Fruit fly (Drosophila melanogaster) whole organism, embryonic: Measurements from ENCODE around the gene Taf2.

ENCODE experiments used
- Atf6 ChIP-seq: fragments of 200-800 bp; sonication (Bioruptor generic); IDR thresholded peaks from 2 replicates; pipeline ENCODE4 v1.3.6; 2022; ENCODE audit warnings: missing biosample characterization, missing genetic modification characterization
- CG10366 ChIP-seq: fragments of 200-800 bp; sonication (Bioruptor generic); IDR thresholded peaks from 2 replicates; pipeline ENCODE4 v1.3.6; 2022; ENCODE audit warnings: missing biosample characterization, missing genetic modification characterization
- CG10431 ChIP-seq: fragments of 200-800 bp; sonication (Bioruptor generic); optimal IDR thresholded peaks from 3 replicates; lab custom pipeline; 2018; ENCODE audit warnings: missing biosample characterization, mild to moderate bottlenecking, missing genetic modification characterization
- CG11456 ChIP-seq: fragments of 200-800 bp; sonication (Bioruptor generic); IDR thresholded peaks from 3 replicates; pipeline ENCODE4 v1.3.6; 2022; ENCODE audit warnings: missing biosample characterization, missing genetic modification characterization
- CG12744 ChIP-seq: fragments of 200-800 bp; sonication (Bioruptor generic); optimal IDR thresholded peaks from 2 replicates; lab custom pipeline; 2016; ENCODE audit warnings: missing biosample characterization, missing genetic modification characterization
- CG13123 ChIP-seq: fragments of 200-800 bp; sonication (Bioruptor generic); optimal IDR thresholded peaks from 2 replicates; lab custom pipeline; 2016; ENCODE audit warnings: missing biosample characterization, missing genetic modification characterization
- CG13624 ChIP-seq: fragments of 200-800 bp; sonication (Bioruptor generic); optimal IDR thresholded peaks from 2 replicates; lab custom pipeline; 2016; ENCODE audit warnings: missing biosample characterization, missing genetic modification characterization
- CG14014 ChIP-seq: fragments of 200-800 bp; sonication (Bioruptor generic); IDR thresholded peaks from 2 replicates; pipeline ENCODE4 v1.3.6; 2022; ENCODE audit warnings: missing biosample characterization, missing genetic modification characterization
- CG1602 ChIP-seq: fragments of 200-800 bp; sonication (Bioruptor generic); optimal IDR thresholded peaks from 3 replicates; lab custom pipeline; 2016; ENCODE audit warnings: missing biosample characterization, missing genetic modification characterization
- CG16815 ChIP-seq: fragments of 200-800 bp; sonication (Bioruptor generic); optimal IDR thresholded peaks from 3 replicates; lab custom pipeline; 2017; ENCODE audit warnings: missing biosample characterization, mild to moderate bottlenecking, missing genetic modification characterization
- CG17359 ChIP-seq: fragments of 200-800 bp; sonication (Bioruptor generic); optimal IDR thresholded peaks from 3 replicates; lab custom pipeline; 2018; ENCODE audit warnings: missing biosample characterization, mild to moderate bottlenecking, missing genetic modification characterization, moderate library complexity
- CG17361 ChIP-seq: fragments of 200-800 bp; sonication (Bioruptor generic); IDR thresholded peaks from 3 replicates; pipeline ENCODE4 v1.3.6; 2022; ENCODE audit warnings: missing biosample characterization, missing genetic modification characterization
- CG18262 ChIP-seq: fragments of 200-800 bp; optimal IDR thresholded peaks from 3 replicates; lab custom pipeline; 2019; ENCODE audit warnings: missing biosample characterization, mild to moderate bottlenecking, missing genetic modification characterization, moderate library complexity
- CG2875 ChIP-seq: fragments of 200-800 bp; sonication (Bioruptor generic); optimal IDR thresholded peaks from 2 replicates; lab custom pipeline; 2017; ENCODE audit warnings: missing biosample characterization, mild to moderate bottlenecking, missing genetic modification characterization, missing genetic modification reagents
- CG30403 ChIP-seq: fragments of 200-800 bp; sonication (Bioruptor generic); optimal IDR thresholded peaks from 3 replicates; lab custom pipeline; 2016; ENCODE audit warnings: missing biosample characterization, missing genetic modification characterization
- CG3065 ChIP-seq: fragments of 200-800 bp; sonication (Bioruptor generic); optimal IDR thresholded peaks from 2 replicates; lab custom pipeline; 2016; ENCODE audit warnings: missing biosample characterization, missing genetic modification characterization
- CG34224 ChIP-seq: fragments of 200-800 bp; sonication (Bioruptor generic); IDR thresholded peaks from 3 replicates; pipeline ENCODE4 v1.3.6; 2022; ENCODE audit warnings: missing biosample characterization, missing genetic modification characterization; ENCODE audit not compliant: partially characterized antibody
- CG4282 ChIP-seq: fragments of 200-800 bp; sonication (Bioruptor generic); optimal IDR thresholded peaks from 2 replicates; lab custom pipeline; 2016; ENCODE audit warnings: missing biosample characterization, missing genetic modification characterization
- CG4730 ChIP-seq: fragments of 200-800 bp; sonication (Bioruptor generic); IDR thresholded peaks from 2 replicates; pipeline ENCODE4 v1.3.6; 2022; ENCODE audit warnings: missing biosample characterization, missing genetic modification characterization
- CG5245 ChIP-seq: fragments of 200-800 bp; sonication (Bioruptor generic); optimal IDR thresholded peaks from 3 replicates; lab custom pipeline; 2016; ENCODE audit warnings: missing biosample characterization, missing genetic modification characterization
- CG7556 ChIP-seq: fragments of 200-800 bp; sonication (Bioruptor generic); optimal IDR thresholded peaks from 2 replicates; lab custom pipeline; 2017; ENCODE audit warnings: missing biosample characterization, mild to moderate bottlenecking, missing genetic modification characterization
- CG8388 ChIP-seq: fragments of 200-800 bp; sonication (Bioruptor generic); optimal IDR thresholded peaks from 2 replicates; lab custom pipeline; 2019; ENCODE audit warnings: missing biosample characterization, mild to moderate bottlenecking, missing genetic modification characterization, moderate library complexity
- CG9817 ChIP-seq: fragments of 200-800 bp; sonication (Bioruptor generic); optimal IDR thresholded peaks from 2 replicates; lab custom pipeline; 2018; ENCODE audit warnings: missing biosample characterization, mild to moderate bottlenecking, missing genetic modification characterization, moderate library complexity
- Camta ChIP-seq: fragments of 200-800 bp; sonication (Bioruptor generic); optimal IDR thresholded peaks from 2 replicates; lab custom pipeline; 2016; ENCODE audit warnings: missing biosample characterization, missing genetic modification characterization
- GATAe ChIP-seq: fragments of 200-800 bp; sonication (Bioruptor generic); conservative IDR thresholded peaks from 2 replicates; pipeline ENCODE4 v1.3.6; 2022; ENCODE audit warnings: missing biosample characterization, missing genetic modification characterization
- Mad ChIP-seq: fragments of 200-800 bp; sonication (Bioruptor generic); optimal IDR thresholded peaks from 2 replicates; lab custom pipeline; 2016; ENCODE audit warnings: missing biosample characterization, missing genetic modification characterization
- NK7.1 ChIP-seq: fragments of 200-800 bp; sonication (Bioruptor generic); optimal IDR thresholded peaks from 3 replicates; lab custom pipeline; 2016; ENCODE audit warnings: missing biosample characterization, missing genetic modification characterization
- PHDP ChIP-seq: fragments of 200-800 bp; sonication (Bioruptor generic); optimal IDR thresholded peaks from 3 replicates; lab custom pipeline; 2018; ENCODE audit warnings: missing biosample characterization, mild to moderate bottlenecking, missing genetic modification characterization, moderate library complexity
- Taf1 ChIP-seq: fragments of 200-800 bp; sonication (Bioruptor generic); IDR thresholded peaks from 2 replicates; pipeline ENCODE4 v1.3.6; 2022; ENCODE audit warnings: missing biosample characterization, missing genetic modification characterization
- Xbp1 ChIP-seq: fragments of 200-800 bp; sonication (Bioruptor generic); optimal IDR thresholded peaks from 3 replicates; lab custom pipeline; 2016; ENCODE audit warnings: missing biosample characterization, mild to moderate bottlenecking, missing genetic modification characterization
- ase ChIP-seq: fragments of 200-800 bp; sonication (Bioruptor generic); IDR thresholded peaks from 3 replicates; pipeline ENCODE4 v1.3.6; 2022; ENCODE audit warnings: missing biosample characterization, missing genetic modification characterization
- bcd ChIP-seq: fragments of 200-800 bp; sonication (Bioruptor generic); optimal IDR thresholded peaks from 2 replicates; lab custom pipeline; 2017; ENCODE audit warnings: missing biosample characterization, mild to moderate bottlenecking, missing genetic modification characterization
- chn ChIP-seq: fragments of 200-800 bp; sonication (Bioruptor generic); optimal IDR thresholded peaks from 2 replicates; lab custom pipeline; 2016; ENCODE audit warnings: missing biosample characterization, missing genetic modification characterization
- corto ChIP-seq: fragments of 200-800 bp; sonication (Bioruptor generic); optimal IDR thresholded peaks from 2 replicates; lab custom pipeline; 2016; ENCODE audit warnings: missing biosample characterization, mild to moderate bottlenecking, missing genetic modification characterization, moderate library complexity
- dmrt11E ChIP-seq: fragments of 200-800 bp; sonication (Bioruptor generic); optimal IDR thresholded peaks from 3 replicates; lab custom pipeline; 2018; ENCODE audit warnings: missing biosample characterization, mild to moderate bottlenecking, missing genetic modification characterization, moderate library complexity
- ems ChIP-seq: fragments of 200-800 bp; sonication (Bioruptor generic); optimal IDR thresholded peaks from 3 replicates; lab custom pipeline; 2016; ENCODE audit warnings: missing biosample characterization, missing genetic modification characterization
- gsb ChIP-seq: fragments of 200-800 bp; sonication (Bioruptor generic); IDR thresholded peaks from 2 replicates; pipeline ENCODE4 v1.3.6; 2022; ENCODE audit warnings: missing biosample characterization, missing genetic modification characterization
- jumu ChIP-seq: fragments of 200-800 bp; sonication (Bioruptor generic); optimal IDR thresholded peaks from 3 replicates; lab custom pipeline; 2016; ENCODE audit warnings: missing biosample characterization, missing genetic modification characterization
- klu ChIP-seq: fragments of 200-800 bp; sonication (Bioruptor generic); IDR thresholded peaks from 2 replicates; pipeline ENCODE4 v1.3.6; 2022; ENCODE audit warnings: missing biosample characterization, missing genetic modification characterization
- kni ChIP-seq: fragments of 200-800 bp; sonication (Bioruptor generic); optimal IDR thresholded peaks from 3 replicates; lab custom pipeline; 2017; ENCODE audit warnings: mild to moderate bottlenecking, missing biosample characterization, missing genetic modification reagents, missing genetic modification characterization
- knrl ChIP-seq: fragments of 200-800 bp; sonication (Bioruptor generic); IDR thresholded peaks from 3 replicates; pipeline ENCODE4 v1.3.6; 2022; ENCODE audit warnings: missing biosample characterization, missing genetic modification characterization; ENCODE audit not compliant: partially characterized antibody
- mam ChIP-seq: fragments of 200-800 bp; sonication (Bioruptor generic); optimal IDR thresholded peaks from 3 replicates; lab custom pipeline; 2016; ENCODE audit warnings: missing biosample characterization, missing genetic modification characterization
- nmo ChIP-seq: fragments of 200-800 bp; sonication (Bioruptor generic); optimal IDR thresholded peaks from 2 replicates; lab custom pipeline; 2018; ENCODE audit warnings: missing biosample characterization, mild to moderate bottlenecking, missing genetic modification characterization, moderate library complexity
- odd ChIP-seq: fragments of 200-800 bp; sonication (Bioruptor generic); optimal IDR thresholded peaks from 2 replicates; lab custom pipeline; 2017; ENCODE audit warnings: missing biosample characterization, mild to moderate bottlenecking, missing genetic modification characterization
- ranshi ChIP-seq: fragments of 200-800 bp; sonication (Bioruptor generic); IDR thresholded peaks from 2 replicates; pipeline ENCODE4 v1.3.6; 2022; ENCODE audit warnings: missing biosample characterization, missing genetic modification characterization
- row ChIP-seq: fragments of 200-800 bp; sonication (Bioruptor generic); IDR thresholded peaks from 3 replicates; pipeline ENCODE4 v1.3.6; 2022; ENCODE audit warnings: missing biosample characterization, missing genetic modification characterization
- sc ChIP-seq, 3 experiments: fragments of >200 bp in 2 of 3; fragments of 200-800 bp in 1 of 3; sonication (Bioruptor generic) in 1 of 3; optimal IDR thresholded peaks; 2 replicates in 2 of 3; 3 replicates in 1 of 3; lab custom pipeline; 2017; ENCODE audit warnings: mild to moderate bottlenecking in 1 of 3, missing biosample characterization in 1 of 3, missing genetic modification characterization in 1 of 3, missing genetic modification reagents in 1 of 3
- sqz ChIP-seq: fragments of 200-800 bp; sonication (Bioruptor generic); optimal IDR thresholded peaks from 3 replicates; lab custom pipeline; 2018; ENCODE audit warnings: missing biosample characterization, mild to moderate bottlenecking, missing genetic modification characterization
- unc-4 ChIP-seq: fragments of 200-800 bp; sonication (Bioruptor generic); IDR thresholded peaks from 2 replicates; pipeline ENCODE4 v1.3.6; 2022; ENCODE audit warnings: missing biosample characterization, missing genetic modification characterization; ENCODE audit not compliant: partially characterized antibody
- vfl ChIP-seq: fragments of 200-800 bp; sonication (Bioruptor generic); optimal IDR thresholded peaks from 2 replicates; lab custom pipeline; 2016; ENCODE audit warnings: missing biosample characterization, missing genetic modification characterization
- z ChIP-seq: fragments of 200-800 bp; sonication (Bioruptor generic); IDR thresholded peaks from 3 replicates; pipeline ENCODE4 v1.3.6; 2022; ENCODE audit warnings: missing biosample characterization, missing genetic modification characterization

Gene Taf2

dm6 chr3L:9838534-9838933 lies 49.9 kb downstream of the Taf2 start, which contains the start of gene Cdk8 (continued):
- TF ChIP-seq CG4730 (GFP tag; lab: Robert Waterston, UW), result no peak
- no peak for TF ChIP-seq ranshi (GFP tag; lab: Robert Waterston, UW)
- TF ChIP-seq CG7556 (GFP tag; lab: Kevin White, UChicago), result peak; percentile 15
- no peak for TF ChIP-seq odd (GFP tag; lab: Kevin White, UChicago)
- TF ChIP-seq Atf6, result peak; percentile 40; the same call in 1 of the 2 replicates
- no peak for TF ChIP-seq dmrt11E
- TF ChIP-seq unc-4 (GFP tag; lab: Robert Waterston, UW), result no peak
- no peak for TF ChIP-seq ase (GFP tag; lab: Robert Waterston, UW)
- no peak for TF ChIP-seq klu (GFP tag; lab: Robert Waterston, UW)
- peak; percentile 56 for TF ChIP-seq CG30403 (GFP tag; lab: Kevin White, UChicago)
- no peak for TF ChIP-seq gsb (GFP tag; lab: Robert Waterston, UW)
- no peak for TF ChIP-seq CG17359
- no peak for TF ChIP-seq CG10431 (GFP tag; lab: Kevin White, UChicago)
- no peak for TF ChIP-seq bcd (GFP tag; lab: Kevin White, UChicago)
- TF ChIP-seq CG16815, result no peak
- no peak for TF ChIP-seq CG11456 (GFP tag; lab: Robert Waterston, UW)
- peak; percentile 39 for TF ChIP-seq CG18262 (tag; lab: Kevin White, UChicago)
- no peak for TF ChIP-seq CG2875 (GFP tag; lab: Kevin White, UChicago)
- TF ChIP-seq mam (GFP tag; lab: Kevin White, UChicago), result peak; percentile 31
- no peak for TF ChIP-seq CG1602 (GFP tag; lab: Kevin White, UChicago)
- no peak for TF ChIP-seq Taf1 (GFP tag; lab: Robert Waterston, UW)
- peak; percentile 35 for TF ChIP-seq CG12744 (GFP tag; lab: Kevin White, UChicago)
- peak; percentile 3 for TF ChIP-seq ems (GFP tag; lab: Kevin White, UChicago)
- TF ChIP-seq corto, result no peak
- TF ChIP-seq z (GFP tag; lab: Robert Waterston, UW), result no peak
- peak; percentile 8 for TF ChIP-seq vfl (GFP tag; lab: Kevin White, UChicago)
- TF ChIP-seq CG14014 (GFP tag; lab: Robert Waterston, UW), result no peak
- no peak; the same call in 2 of the 3 replicates for TF ChIP-seq knrl
- no peak for TF ChIP-seq CG5245
- peak; percentile 29 for TF ChIP-seq CG13624 (GFP tag; lab: Kevin White, UChicago)
- TF ChIP-seq CG8388 (GFP tag; lab: Kevin White, UChicago), result peak; percentile 47
- peak; percentile 31 for TF ChIP-seq PHDP (tag; lab: Kevin White, UChicago)
- no peak for TF ChIP-seq CG3065 (GFP tag; lab: Kevin White, UChicago)
- no peak for TF ChIP-seq sqz (GFP tag; lab: Kevin White, UChicago)
- peak; percentile 9 for TF ChIP-seq chn (GFP tag; lab: Kevin White, UChicago)
- peak; percentile 34 for TF ChIP-seq CG9817
- no peak for TF ChIP-seq sc (optimal IDR thresholded peaks at IDR 0.05; lab: Kevin White, UChicago)
- no peak for TF ChIP-seq sc (GFP tag; optimal IDR thresholded peaks at IDR 0.05; lab: Kevin White, UChicago)
- TF ChIP-seq CG17361 (GFP tag; lab: Robert Waterston, UW), result 0 out of 3 replicates have a peak, but pooled peaks have one; percentile 28
- peak; percentile 41 for TF ChIP-seq Xbp1
- no peak for TF ChIP-seq CG34224 (GFP tag; lab: Robert Waterston, UW)
- TF ChIP-seq CG13123, result no peak
- peak; percentile 42 for TF ChIP-seq kni (GFP tag; lab: Kevin White, UChicago)
- no peak for TF ChIP-seq jumu (GFP tag; lab: Kevin White, UChicago)
- TF ChIP-seq row (GFP tag; lab: Robert Waterston, UW), result peak; percentile 81
- TF ChIP-seq Mad, result no peak
- TF ChIP-seq CG4282 (GFP tag; lab: Kevin White, UChicago), result no peak
- TF ChIP-seq GATAe (GFP tag; lab: Robert Waterston, UW), result no peak
- no peak for TF ChIP-seq Camta
- no peak for TF ChIP-seq NK7.1 (GFP tag; lab: Kevin White, UChicago)
- peak; percentile 28 for TF ChIP-seq nmo (GFP tag; lab: Kevin White, UChicago)
- no peak for TF ChIP-seq CG10366
